Fruit fly (Drosophila melanogaster): Measurements from ENCODE around the gene Act5C.

Gene Act5C

dm6 chrX:5888933-5889332 is 11.7 kb upstream of the Act5C start (continued):
- TF ChIP-seq CG15601 (tag; optimal IDR thresholded peaks at IDR 0.05) (peak; percentile 43), CG14860 (GFP tag; IDR thresholded peaks at IDR 0.05; ENCODE audit: partially characterized antibody) (no peak), Nf-YC (tag; optimal IDR thresholded peaks at IDR 0.05) (no peak), CG2199 (GFP tag; IDR thresholded peaks at IDR 0.05) (peak; percentile 33; the same call in 1 of the 3 replicates), CG7372 (GFP tag; IDR thresholded peaks at IDR 0.05) (no peak), mirr (GFP tag; optimal IDR thresholded peaks at IDR 0.05) (no peak), az2 (GFP tag; optimal IDR thresholded peaks at IDR 0.05) (peak; percentile 18), Doc3 (GFP tag; IDR thresholded peaks at IDR 0.05; ENCODE audit: partially characterized antibody) (no peak), disco-r (GFP tag; optimal IDR thresholded peaks at IDR 0.05) (no peak), CG15696 (tag; optimal IDR thresholded peaks at IDR 0.05) (peak; percentile 19), CG6813 (GFP tag; optimal IDR thresholded peaks at IDR 0.05) (no peak), bab2 (GFP tag; optimal IDR thresholded peaks at IDR 0.05) (peak; percentile 6), CG10462 (GFP tag; optimal IDR thresholded peaks at IDR 0.05) (no peak), pros (GFP tag; optimal IDR thresholded peaks at IDR 0.05) (peak; percentile 76), twi (tag; optimal IDR thresholded peaks at IDR 0.05) (no peak), Aef1 (GFP tag; IDR thresholded peaks at IDR 0.05) (no peak), CG32772 (GFP tag; IDR thresholded peaks at IDR 0.05) (no peak), gro (GFP tag; optimal IDR thresholded peaks at IDR 0.05) (no peak), CG6683 (GFP tag; optimal IDR thresholded peaks at IDR 0.05) (no peak), ttk (GFP tag; IDR thresholded peaks at IDR 0.05) (no peak), CG2116 (GFP tag; optimal IDR thresholded peaks at IDR 0.05) (no peak), CG31388 (GFP tag; optimal IDR thresholded peaks at IDR 0.05) (no peak), scrt (GFP tag; optimal IDR thresholded peaks at IDR 0.05) (no peak), ftz-f1 (GFP tag; optimal IDR thresholded peaks at IDR 0.05) (no peak), grn (GFP tag; optimal IDR thresholded peaks at IDR 0.05) (peak; percentile 0), CG2889 (GFP tag; IDR thresholded peaks at IDR 0.05) (no peak), CG3163 (GFP tag; optimal IDR thresholded peaks at IDR 0.05) (no peak), da (GFP tag; optimal IDR thresholded peaks at IDR 0.05) (no peak), tx (GFP tag; optimal IDR thresholded peaks at IDR 0.05) (no peak), psq (GFP tag; optimal IDR thresholded peaks at IDR 0.05) (no peak), Vsx1 (GFP tag; optimal IDR thresholded peaks at IDR 0.05) (no peak), slbo (GFP tag; IDR thresholded peaks at IDR 0.05) (peak; percentile 37; the same call in 1 of the 2 replicates), CG18476 (GFP tag; optimal IDR thresholded peaks at IDR 0.05) (no peak), CG6689 (GFP tag; IDR thresholded peaks at IDR 0.05) (no peak), ase (GFP tag; IDR thresholded peaks at IDR 0.05) (no peak), ash1 (GFP tag; optimal IDR thresholded peaks at IDR 0.05) (no peak), Bgb (GFP tag; IDR thresholded peaks at IDR 0.05; ENCODE audit: partially characterized antibody) (no peak), sna (GFP tag; IDR thresholded peaks at IDR 0.05; ENCODE audit: partially characterized antibody) (no peak), CG12391 (tag; optimal IDR thresholded peaks at IDR 0.05) (peak; percentile 42), CG11695 (GFP tag; IDR thresholded peaks at IDR 0.05) (no peak), CG1602 (GFP tag; optimal IDR thresholded peaks at IDR 0.05) (no peak), CG13775 (GFP tag; optimal IDR thresholded peaks at IDR 0.05) (no peak), ATbp (GFP tag; optimal IDR thresholded peaks at IDR 0.05) (peak; percentile 57), CG11398 (GFP tag; optimal IDR thresholded peaks at IDR 0.05) (no peak), CG5953 (GFP tag; IDR thresholded peaks at IDR 0.05) (no peak), abd-A (tag; optimal IDR thresholded peaks at IDR 0.05) (peak; percentile 54), Dbx (GFP tag; IDR thresholded peaks at IDR 0.05) (no peak), esg (GFP tag; conservative IDR thresholded peaks at IDR 0.05) (no peak), luna (GFP tag; optimal IDR thresholded peaks at IDR 0.05) (no peak), CG9437 (GFP tag; optimal IDR thresholded peaks at IDR 0.05) (no peak), CG15514 (GFP tag; optimal IDR thresholded peaks at IDR 0.05) (no peak), crp (GFP tag; optimal IDR thresholded peaks at IDR 0.05) (no peak)

Data from whole organism, embryonic.